Worm (Caenorhabditis elegans): ENCODE data around the gene tag-322.

- TF ChIP-seq K09A11.1 (tag; optimal IDR thresholded peaks at IDR 0.05; ENCODE audit: insufficient read depth) (no peak), hlh-13 (GFP tag; optimal IDR thresholded peaks at IDR 0.05) (no peak), unc-86 (tag; optimal IDR thresholded peaks at IDR 0.05) (no peak), mec-3 (tag; optimal IDR thresholded peaks at IDR 0.05; ENCODE audit: borderline replicate concordance) (no peak), ttx-3 (tag; optimal IDR thresholded peaks at IDR 0.05) (no peak), tbx-2 (tag; optimal IDR thresholded peaks at IDR 0.05) (no peak), ceh-22 (tag; optimal IDR thresholded peaks at IDR 0.05) (no peak), ref-2 (tag; optimal IDR thresholded peaks at IDR 0.05) (no peak), unc-3 (GFP tag; conservative IDR thresholded peaks at IDR 0.05) (no peak), unc-3 (tag; optimal IDR thresholded peaks at IDR 0.05) (no peak)
Observed at ce11 chrIV:7790151-7790691, 4.9 kb upstream of the tag-322 start.

Measured in whole organism, late embryonic.